Worm (Caenorhabditis elegans) whole organism, L3 larva: Measurements from ENCODE around the gene ptr-25.
A peak's percentile ranks its signal among the peaks of the same experiment; 100 is the strongest.

Experiments
- aly-2 ChIP-seq: fragments of 150-350 bp; optimal IDR thresholded peaks from 2 replicates; lab custom pipeline; 2014; ENCODE audit warnings: missing biosample characterization, missing genetic modification characterization
- ceh-16 ChIP-seq: sonication (generic microtip); optimal IDR thresholded peaks from 2 replicates; lab custom pipeline; 2017; ENCODE audit warnings: missing biosample characterization, missing genetic modification characterization
- lin-15B ChIP-seq: fragments of 150-350 bp; optimal IDR thresholded peaks from 2 replicates; lab custom pipeline; 2014; ENCODE audit warnings: missing biosample characterization, missing genetic modification characterization
- nhr-12 ChIP-seq: fragments of 150-350 bp; optimal IDR thresholded peaks from 2 replicates; lab custom pipeline; 2014; ENCODE audit warnings: missing biosample characterization, missing genetic modification characterization
- nhr-237 ChIP-seq: fragments of 150-350 bp; optimal IDR thresholded peaks from 2 replicates; lab custom pipeline; 2014; ENCODE audit warnings: missing biosample characterization, missing genetic modification characterization
- snpc-4 ChIP-seq: fragments of 150-350 bp; optimal IDR thresholded peaks from 2 replicates; lab custom pipeline; 2014; ENCODE audit warnings: missing biosample characterization, missing genetic modification characterization
- unc-62 ChIP-seq: fragments of 150-350 bp; sonication (generic microtip); optimal IDR thresholded peaks from 4 replicates; lab custom pipeline; 2014; ENCODE audit warnings: missing biosample characterization, missing genetic modification reagents, missing genetic modification characterization
- ztf-11 ChIP-seq: fragments of 150-350 bp; optimal IDR thresholded peaks from 2 replicates; lab custom pipeline; 2014; ENCODE audit warnings: missing biosample characterization, missing genetic modification characterization
- ztf-4 ChIP-seq: fragments of 150-350 bp; optimal IDR thresholded peaks from 2 replicates; lab custom pipeline; 2014; ENCODE audit warnings: missing biosample characterization, missing genetic modification characterization

- TF ChIP-seq nhr-12 (tag; lab: Kevin White, UChicago), result no peak
- no peak for TF ChIP-seq ceh-16
- no peak for TF ChIP-seq ztf-4 (tag; lab: Kevin White, UChicago)
- TF ChIP-seq aly-2, result no peak
- no peak for TF ChIP-seq snpc-4 (tag; lab: Kevin White, UChicago)
- no peak for TF ChIP-seq ztf-11 (tag; lab: Kevin White, UChicago)
- no peak for TF ChIP-seq unc-62
- no peak for TF ChIP-seq nhr-237 (tag; lab: Kevin White, UChicago)
- TF ChIP-seq lin-15B, result peak; percentile 23
These were observed 17.0 kb upstream of the ptr-25 start, which contains the start of gene cul-1 for ce11 chrIII:10470927-10471326.
